Worm (Caenorhabditis elegans) whole organism, late embryonic: ENCODE results near the gene cnc-3.

ENCODE experiments used
- T23F11.4 ChIP-seq: fragments of 200-800 bp; sonication (Bioruptor generic); optimal IDR thresholded peaks from 2 replicates; lab custom pipeline; 2018; ENCODE audit warnings: mild to moderate bottlenecking, missing genetic modification characterization, missing compliant biosample characterization
- ama-1 ChIP-seq: fragments of 150-350 bp; optimal IDR thresholded peaks from 2 replicates; lab custom pipeline; 2014
- ceh-24 ChIP-seq: sonication (generic microtip); optimal IDR thresholded peaks from 2 replicates; lab custom pipeline; 2016; ENCODE audit warnings: mild to moderate bottlenecking, missing genetic modification characterization, missing compliant biosample characterization
- dmd-4 ChIP-seq: sonication (generic microtip); optimal IDR thresholded peaks from 2 replicates; lab custom pipeline; 2016; ENCODE audit warnings: borderline replicate concordance, missing genetic modification characterization, missing compliant biosample characterization
- hlh-13 ChIP-seq: fragments of 200-800 bp; sonication (Bioruptor generic); optimal IDR thresholded peaks from 2 replicates; lab custom pipeline; 2018; ENCODE audit warnings: mild to moderate bottlenecking, missing genetic modification characterization, missing compliant biosample characterization
- hlh-30 ChIP-seq: sonication (generic microtip); optimal IDR thresholded peaks from 2 replicates; lab custom pipeline; 2017; ENCODE audit warnings: antibody characterized with exemption, missing genetic modification characterization, missing compliant biosample characterization; ENCODE audit not compliant: insufficient read depth
- nfya-1 ChIP-seq: sonication (generic microtip); optimal IDR thresholded peaks from 2 replicates; lab custom pipeline; 2017; ENCODE audit warnings: missing genetic modification characterization, mild to moderate bottlenecking, missing compliant biosample characterization, antibody characterized with exemption, moderate library complexity
- pat-9 ChIP-seq: fragments of 200-800 bp; sonication (Bioruptor generic); optimal IDR thresholded peaks from 2 replicates; lab custom pipeline; 2018; ENCODE audit warnings: mild to moderate bottlenecking, missing genetic modification characterization, moderate library complexity, missing compliant biosample characterization
- pha-2 ChIP-seq: sonication (generic microtip); optimal IDR thresholded peaks from 2 replicates; lab custom pipeline; 2017; ENCODE audit warnings: mild to moderate bottlenecking, missing genetic modification characterization, missing compliant biosample characterization
- pha-4 ChIP-seq: fragments of 150-350 bp; optimal IDR thresholded peaks from 2 replicates; lab custom pipeline; 2018; ENCODE audit warnings: missing biosample characterization, missing genetic modification reagents, missing genetic modification characterization
- pqm-1 ChIP-seq: sonication (generic microtip); optimal IDR thresholded peaks from 2 replicates; lab custom pipeline; 2016; ENCODE audit warnings: missing genetic modification characterization, missing compliant biosample characterization
- rnt-1 ChIP-seq: sonication (generic microtip); optimal IDR thresholded peaks from 2 replicates; lab custom pipeline; 2016; ENCODE audit warnings: missing genetic modification characterization, missing compliant biosample characterization
- ttx-3 ChIP-seq: sonication (generic microtip); optimal IDR thresholded peaks from 2 replicates; lab custom pipeline; 2016; ENCODE audit warnings: missing genetic modification reagents, missing genetic modification characterization, missing compliant biosample characterization
- unc-86 ChIP-seq: sonication (generic microtip); optimal IDR thresholded peaks from 2 replicates; lab custom pipeline; 2016; ENCODE audit warnings: missing genetic modification characterization, missing compliant biosample characterization

ce11 chrV:1480841-1481240 lies 33.0 kb downstream of the cnc-3 start:
- TF ChIP-seq hlh-30 (no peak), ceh-24 (tag; lab: Kevin White, UChicago) (no peak), hlh-13 (GFP tag; lab: Kevin White, UChicago) (no peak), pat-9 (no peak), pha-4 (tag; lab: Kevin White, UChicago) (no peak), unc-86 (tag; lab: Kevin White, UChicago) (no peak), ama-1 (lab: Kevin White, UChicago) (no peak), pha-2 (no peak), dmd-4 (tag; lab: Kevin White, UChicago) (no peak), pqm-1 (tag; lab: Kevin White, UChicago) (no peak), T23F11.4 (GFP tag; lab: Kevin White, UChicago) (no peak), rnt-1 (tag; lab: Kevin White, UChicago) (no peak), nfya-1 (no peak), ttx-3 (tag; lab: Kevin White, UChicago) (no peak)
